Fruit fly (Drosophila melanogaster) whole organism, prepupa: ENCODE results near the gene Oatp30B.

Experiments
- Blimp-1 ChIP-seq: fragments of 200-800 bp; sonication (Bioruptor generic); optimal IDR thresholded peaks from 3 replicates; lab custom pipeline; 2017; ENCODE audit warnings: missing biosample characterization, missing genetic modification characterization, mild to moderate bottlenecking, moderate library complexity, missing genetic modification reagents
- CG10631 ChIP-seq: fragments of 200-800 bp; sonication (Bioruptor generic); optimal IDR thresholded peaks from 2 replicates; lab custom pipeline; 2016; ENCODE audit warnings: missing biosample characterization, missing genetic modification characterization
- CG10669 ChIP-seq: fragments of 200-800 bp; sonication (Bioruptor generic); optimal IDR thresholded peaks from 3 replicates; lab custom pipeline; 2018; ENCODE audit warnings: missing biosample characterization, mild to moderate bottlenecking, missing genetic modification characterization, moderate library complexity
- CG11294 ChIP-seq: fragments of 200-800 bp; sonication (Bioruptor generic); IDR thresholded peaks from 2 replicates; pipeline ENCODE4 v1.3.6; 2022; ENCODE audit warnings: missing biosample characterization, missing genetic modification characterization
- CG11762 ChIP-seq: fragments of 200-800 bp; sonication (Bioruptor generic); optimal IDR thresholded peaks from 3 replicates; lab custom pipeline; 2016; ENCODE audit warnings: missing biosample characterization, missing genetic modification characterization; ENCODE audit not compliant: insufficient read depth
- CG11902 ChIP-seq: fragments of 200-800 bp; sonication (Bioruptor generic); optimal IDR thresholded peaks from 3 replicates; lab custom pipeline; 2016; ENCODE audit warnings: missing biosample characterization, missing genetic modification characterization
- CG15336 ChIP-seq: fragments of 200-800 bp; sonication (Bioruptor generic); IDR thresholded peaks from 2 replicates; pipeline ENCODE4 v1.3.6; 2022; ENCODE audit warnings: missing biosample characterization, missing genetic modification characterization
- CG1621 ChIP-seq: fragments of 200-800 bp; sonication (Bioruptor generic); optimal IDR thresholded peaks from 3 replicates; lab custom pipeline; 2018; ENCODE audit warnings: missing biosample characterization, mild to moderate bottlenecking, missing genetic modification characterization
- CG3032 ChIP-seq: fragments of 200-800 bp; optimal IDR thresholded peaks from 2 replicates; lab custom pipeline; 2019; ENCODE audit warnings: missing biosample characterization, mild to moderate bottlenecking, missing genetic modification characterization, moderate library complexity
- CG31627 ChIP-seq: fragments of 200-800 bp; sonication (Bioruptor generic); optimal IDR thresholded peaks from 3 replicates; lab custom pipeline; 2016; ENCODE audit warnings: missing biosample characterization, missing genetic modification characterization
- CG32006 ChIP-seq: fragments of 200-800 bp; sonication (Bioruptor generic); optimal IDR thresholded peaks from 3 replicates; lab custom pipeline; 2017; ENCODE audit warnings: missing biosample characterization, mild to moderate bottlenecking, missing genetic modification characterization
- CG34406 ChIP-seq: fragments of 200-800 bp; sonication (Bioruptor generic); optimal IDR thresholded peaks from 3 replicates; lab custom pipeline; 2016; ENCODE audit warnings: missing biosample characterization, missing genetic modification characterization
- CG4318 ChIP-seq: fragments of 200-800 bp; sonication (Bioruptor generic); optimal IDR thresholded peaks from 3 replicates; lab custom pipeline; 2017; ENCODE audit warnings: missing biosample characterization, mild to moderate bottlenecking, missing genetic modification characterization
- CG6163 ChIP-seq: fragments of 200-800 bp; sonication (Bioruptor generic); IDR thresholded peaks from 3 replicates; pipeline ENCODE4 v1.3.6; 2022; ENCODE audit warnings: missing biosample characterization, missing genetic modification characterization
- CG6276 ChIP-seq: fragments of 200-800 bp; sonication (Bioruptor generic); optimal IDR thresholded peaks from 2 replicates; lab custom pipeline; 2017; ENCODE audit warnings: missing biosample characterization, mild to moderate bottlenecking, missing genetic modification characterization
- CG6792 ChIP-seq: fragments of 200-800 bp; sonication (Bioruptor generic); optimal IDR thresholded peaks from 3 replicates; lab custom pipeline; 2016; ENCODE audit warnings: missing biosample characterization, missing genetic modification characterization
- CG6808 ChIP-seq: fragments of 200-800 bp; sonication (Bioruptor generic); optimal IDR thresholded peaks from 3 replicates; lab custom pipeline; 2017; ENCODE audit warnings: missing biosample characterization, missing genetic modification characterization, mild to moderate bottlenecking, moderate library complexity, missing genetic modification reagents
- CG6854 ChIP-seq: fragments of 200-800 bp; sonication (Bioruptor generic); optimal IDR thresholded peaks from 2 replicates; lab custom pipeline; 2017; ENCODE audit warnings: missing biosample characterization, mild to moderate bottlenecking, missing genetic modification characterization
- CG7368 ChIP-seq: fragments of 200-800 bp; sonication (Bioruptor generic); optimal IDR thresholded peaks from 3 replicates; lab custom pipeline; 2016; ENCODE audit warnings: missing biosample characterization, missing genetic modification characterization
- CG8119 ChIP-seq: fragments of 200-800 bp; sonication (Bioruptor generic); IDR thresholded peaks from 3 replicates; pipeline ENCODE4 v1.3.6; 2022; ENCODE audit warnings: missing biosample characterization, missing genetic modification characterization
- CG8319 ChIP-seq: fragments of 200-800 bp; sonication (Bioruptor generic); optimal IDR thresholded peaks from 3 replicates; lab custom pipeline; 2016; ENCODE audit warnings: missing biosample characterization, missing genetic modification characterization
- CG8632 ChIP-seq: fragments of 200-800 bp; sonication (Bioruptor generic); optimal IDR thresholded peaks from 3 replicates; lab custom pipeline; 2016; ENCODE audit warnings: missing biosample characterization, missing genetic modification characterization
- CG9139 ChIP-seq: fragments of 200-800 bp; sonication (Bioruptor generic); optimal IDR thresholded peaks from 3 replicates; lab custom pipeline; 2017; ENCODE audit warnings: missing biosample characterization, mild to moderate bottlenecking, missing genetic modification characterization
- Eip75B ChIP-seq: fragments of 200-800 bp; sonication (Bioruptor generic); optimal IDR thresholded peaks from 3 replicates; lab custom pipeline; 2016; ENCODE audit warnings: missing biosample characterization, missing genetic modification characterization
- Eip78C ChIP-seq: fragments of 200-800 bp; sonication (Bioruptor generic); peaks from one replicate; lab custom pipeline; 2016; ENCODE audit warnings: missing biosample characterization, missing genetic modification characterization
- Eip93F ChIP-seq: fragments of 200-800 bp; sonication (Bioruptor generic); optimal IDR thresholded peaks from 2 replicates; lab custom pipeline; 2016; ENCODE audit warnings: missing biosample characterization, mild to moderate bottlenecking, missing genetic modification characterization
- Ets21C ChIP-seq: fragments of 200-800 bp; sonication (Bioruptor generic); optimal IDR thresholded peaks from 3 replicates; lab custom pipeline; 2016; ENCODE audit warnings: missing biosample characterization, missing genetic modification characterization
- Ets96B ChIP-seq: fragments of 200-800 bp; optimal IDR thresholded peaks from 2 replicates; lab custom pipeline; 2019; ENCODE audit warnings: missing biosample characterization, mild to moderate bottlenecking, missing genetic modification characterization, moderate library complexity
- Gug ChIP-seq: fragments of 200-800 bp; sonication (Bioruptor generic); IDR thresholded peaks from 2 replicates; pipeline ENCODE4 v1.3.6; 2022; ENCODE audit warnings: missing biosample characterization, missing genetic modification characterization
- Hr38 ChIP-seq: sonication (Bioruptor generic); optimal IDR thresholded peaks from 2 replicates; lab custom pipeline; 2016; ENCODE audit warnings: missing biosample characterization, missing genetic modification characterization
- Hr39 ChIP-seq: fragments of 200-800 bp; sonication (Bioruptor generic); optimal IDR thresholded peaks from 2 replicates; lab custom pipeline; 2016; ENCODE audit warnings: missing biosample characterization, missing genetic modification characterization
- Hr4 ChIP-seq: fragments of 200-800 bp; sonication (Bioruptor generic); optimal IDR thresholded peaks from 3 replicates; lab custom pipeline; 2016; ENCODE audit warnings: missing biosample characterization, missing genetic modification characterization
- Lpt ChIP-seq: fragments of 200-800 bp; sonication (Bioruptor generic); optimal IDR thresholded peaks from 3 replicates; lab custom pipeline; 2016; ENCODE audit warnings: missing biosample characterization, missing genetic modification characterization
- Met ChIP-seq: fragments of 200-800 bp; sonication (Bioruptor generic); optimal IDR thresholded peaks from 3 replicates; lab custom pipeline; 2016; ENCODE audit warnings: missing biosample characterization, missing genetic modification characterization
- OdsH ChIP-seq: fragments of 200-800 bp; sonication (Bioruptor generic); optimal IDR thresholded peaks from 3 replicates; lab custom pipeline; 2016; ENCODE audit warnings: missing biosample characterization, missing genetic modification characterization
- Sox102F ChIP-seq: fragments of 200-800 bp; sonication (Bioruptor generic); optimal IDR thresholded peaks from 2 replicates; lab custom pipeline; 2016; ENCODE audit warnings: missing biosample characterization, mild to moderate bottlenecking, missing genetic modification characterization
- Sox15 ChIP-seq: fragments of 200-800 bp; sonication (Bioruptor generic); optimal IDR thresholded peaks from 3 replicates; lab custom pipeline; 2016; ENCODE audit warnings: missing biosample characterization, missing genetic modification characterization
- achi ChIP-seq: fragments of 200-800 bp; sonication (Bioruptor generic); optimal IDR thresholded peaks from 3 replicates; lab custom pipeline; 2016; ENCODE audit warnings: missing biosample characterization, missing genetic modification characterization
- acj6 ChIP-seq: fragments of 200-800 bp; sonication (Bioruptor generic); optimal IDR thresholded peaks from 3 replicates; lab custom pipeline; 2016; ENCODE audit warnings: missing biosample characterization, missing genetic modification characterization
- cyc ChIP-seq: fragments of 200-800 bp; sonication (Bioruptor generic); optimal IDR thresholded peaks from 3 replicates; lab custom pipeline; 2016; ENCODE audit warnings: missing biosample characterization, missing genetic modification characterization
- dsx ChIP-seq: fragments of 200-800 bp; optimal IDR thresholded peaks from 3 replicates; lab custom pipeline; 2019; ENCODE audit warnings: missing biosample characterization, mild to moderate bottlenecking, missing genetic modification characterization, moderate library complexity; ENCODE audit not compliant: poor library complexity, severe bottlenecking
- eg ChIP-seq: fragments of 200-800 bp; sonication (Bioruptor generic); IDR thresholded peaks from 3 replicates; pipeline ENCODE4 v1.3.6; 2022; ENCODE audit warnings: missing biosample characterization, missing genetic modification characterization
- esn ChIP-seq: fragments of 200-800 bp; sonication (Bioruptor generic); optimal IDR thresholded peaks from 2 replicates; lab custom pipeline; 2016; ENCODE audit warnings: missing biosample characterization, mild to moderate bottlenecking, missing genetic modification characterization, moderate library complexity
- fd59A ChIP-seq: fragments of 200-800 bp; sonication (Bioruptor generic); optimal IDR thresholded peaks from 2 replicates; lab custom pipeline; 2017; ENCODE audit warnings: missing biosample characterization, mild to moderate bottlenecking, missing genetic modification characterization, missing genetic modification reagents
- fd85E ChIP-seq: fragments of 200-800 bp; sonication (Bioruptor generic); optimal IDR thresholded peaks from 3 replicates; lab custom pipeline; 2016; ENCODE audit warnings: missing biosample characterization, missing genetic modification characterization
- fkh ChIP-seq: fragments of 200-800 bp; sonication (Bioruptor generic); optimal IDR thresholded peaks from 3 replicates; lab custom pipeline; 2017; ENCODE audit warnings: missing biosample characterization, mild to moderate bottlenecking, missing genetic modification characterization, moderate library complexity
- net ChIP-seq: fragments of 200-800 bp; sonication (Bioruptor generic); optimal IDR thresholded peaks from 3 replicates; lab custom pipeline; 2016; ENCODE audit warnings: missing biosample characterization, missing genetic modification characterization
- spab ChIP-seq: fragments of 200-800 bp; sonication (Bioruptor generic); optimal IDR thresholded peaks from 2 replicates; lab custom pipeline; 2017; ENCODE audit warnings: missing biosample characterization, mild to moderate bottlenecking, missing genetic modification characterization, missing genetic modification reagents
- ss ChIP-seq, 2 experiments: fragments of 200-800 bp; sonication (Bioruptor generic); optimal IDR thresholded peaks; 2 replicates in 1 of 2; 3 replicates in 1 of 2; lab custom pipeline; 2017 to 2018; ENCODE audit warnings: mild to moderate bottlenecking in 2 of 2, missing biosample characterization in 2 of 2, missing genetic modification characterization in 2 of 2, moderate library complexity in 1 of 2
- svp ChIP-seq: fragments of 200-800 bp; sonication (Bioruptor generic); peaks from one replicate; lab custom pipeline; 2016; ENCODE audit warnings: missing biosample characterization, missing genetic modification characterization
- topi ChIP-seq: fragments of 200-800 bp; sonication (Bioruptor generic); optimal IDR thresholded peaks from 3 replicates; lab custom pipeline; 2016; ENCODE audit warnings: missing biosample characterization, missing genetic modification characterization
- vri ChIP-seq: fragments of 200-800 bp; sonication (Bioruptor generic); optimal IDR thresholded peaks from 3 replicates; lab custom pipeline; 2016; ENCODE audit warnings: missing biosample characterization, mild to moderate bottlenecking, missing genetic modification characterization

Gene Oatp30B

DNA sequence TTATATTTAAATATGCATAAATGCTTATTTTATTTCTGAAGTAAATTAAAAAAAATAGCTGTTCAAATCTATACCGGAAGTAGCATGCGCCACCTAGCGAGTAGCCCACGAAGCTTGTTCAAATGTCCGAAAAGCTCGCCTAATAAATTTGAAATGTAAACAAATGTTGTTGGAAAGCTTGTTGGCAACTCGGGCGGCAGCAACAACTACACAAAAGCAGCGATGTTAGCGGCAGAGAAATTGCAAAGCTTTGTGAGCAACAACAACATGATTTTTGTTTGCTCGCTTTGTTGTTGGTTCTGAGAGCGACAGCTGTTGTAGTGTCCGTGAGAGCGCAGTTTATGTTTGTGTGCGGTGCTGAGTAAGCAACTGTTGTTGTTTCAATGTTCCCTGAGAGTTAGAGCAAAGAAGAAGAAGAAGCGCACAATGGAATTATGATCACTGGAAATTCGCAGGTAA is 46.4 kb downstream of the Oatp30B start:
- TF ChIP-seq ss (GFP tag; optimal IDR thresholded peaks at IDR 0.05; lab: Kevin White, UChicago) (peak; percentile 33 to 75), CG11762 (GFP tag; lab: Kevin White, UChicago) (peak; percentile 77), Sox102F (GFP tag; lab: Kevin White, UChicago) (peak; percentile 89), Met (GFP tag; lab: Kevin White, UChicago) (peak; percentile 89), Ets96B (no peak), CG7368 (GFP tag; lab: Kevin White, UChicago) (peak; percentile 85), CG6163 (peak; percentile 94), Eip78C (GFP tag; lab: Kevin White, UChicago) (peak; percentile 96), cyc (GFP tag; lab: Kevin White, UChicago) (peak; percentile 67), CG4318 (no peak), Hr4 (GFP tag; lab: Kevin White, UChicago) (peak; percentile 81), Hr38 (GFP tag; lab: Kevin White, UChicago) (no peak), CG11294 (GFP tag; lab: Robert Waterston, UW) (peak; percentile 75), CG8119 (GFP tag; lab: Robert Waterston, UW) (peak; percentile 68), CG15336 (GFP tag; lab: Robert Waterston, UW) (peak; percentile 78), CG34406 (GFP tag; lab: Kevin White, UChicago) (peak; percentile 72), CG3032 (tag; lab: Kevin White, UChicago) (peak; percentile 37), esn (GFP tag; lab: Kevin White, UChicago) (peak; percentile 90), svp (GFP tag; lab: Kevin White, UChicago) (peak; percentile 74), Hr39 (GFP tag; lab: Kevin White, UChicago) (peak; percentile 57), CG8632 (GFP tag; lab: Kevin White, UChicago) (peak; percentile 44), CG1621 (tag; lab: Kevin White, UChicago) (peak; percentile 43), CG11902 (GFP tag; lab: Kevin White, UChicago) (no peak), achi (GFP tag; lab: Kevin White, UChicago) (peak; percentile 84), CG6792 (GFP tag; lab: Kevin White, UChicago) (peak; percentile 82), topi (GFP tag; lab: Kevin White, UChicago) (peak; percentile 78), CG10631 (GFP tag; lab: Kevin White, UChicago) (peak; percentile 26), Lpt (peak; percentile 42), fd85E (peak; percentile 78), CG8319 (GFP tag; lab: Kevin White, UChicago) (peak; percentile 70), fkh (GFP tag; lab: Kevin White, UChicago) (peak; percentile 100), Sox15 (GFP tag; lab: Kevin White, UChicago) (no peak), CG10669 (GFP tag; lab: Kevin White, UChicago) (peak; percentile 71), CG6808 (GFP tag; lab: Kevin White, UChicago) (peak; percentile 67), net (GFP tag; lab: Kevin White, UChicago) (peak; percentile 96), CG6276 (GFP tag; lab: Kevin White, UChicago) (peak; percentile 77), acj6 (GFP tag; lab: Kevin White, UChicago) (peak; percentile 87), CG9139 (GFP tag; lab: Kevin White, UChicago) (no peak), Eip75B (GFP tag; lab: Kevin White, UChicago) (peak; percentile 68), eg (GFP tag; lab: Robert Waterston, UW) (peak; percentile 94), Gug (GFP tag; lab: Robert Waterston, UW) (peak; percentile 48), vri (peak; percentile 96), spab (GFP tag; lab: Kevin White, UChicago) (peak; percentile 26), Ets21C (peak; percentile 18), Blimp-1 (peak; percentile 74), OdsH (GFP tag; lab: Kevin White, UChicago) (peak; percentile 83), dsx (GFP tag; lab: Kevin White, UChicago) (peak; percentile 54), Eip93F (GFP tag; lab: Kevin White, UChicago) (peak; percentile 4), CG31627 (GFP tag; lab: Kevin White, UChicago) (peak; percentile 60), fd59A (GFP tag; lab: Kevin White, UChicago) (peak; percentile 39), CG32006 (GFP tag; lab: Kevin White, UChicago) (peak; percentile 63), CG6854 (GFP tag; lab: Kevin White, UChicago) (peak; percentile 97)
